Worm (Caenorhabditis elegans) whole organism, young adult: ENCODE data around the gene F57C2.4.

Experiments
- B0035.1 ChIP-seq: sonication (generic microtip); optimal IDR thresholded peaks from 2 replicates; lab custom pipeline; 2016; ENCODE audit warnings: missing genetic modification characterization, mild to moderate bottlenecking, missing compliant biosample characterization, missing genotype, missing genetic modification reagents
- C17E4.6 ChIP-seq: fragments of 200-800 bp; sonication (Bioruptor generic); IDR thresholded peaks from 2 replicates; pipeline ENCODE4 v1.3.6; 2022; ENCODE audit warnings: missing genetic modification reagents, missing genetic modification characterization, missing compliant biosample characterization
- F10E7.11 ChIP-seq: sonication (generic microtip); optimal IDR thresholded peaks from 2 replicates; lab custom pipeline; 2017; ENCODE audit warnings: mild to moderate bottlenecking, missing genetic modification characterization, moderate library complexity, missing compliant biosample characterization
- F23B12.7 ChIP-seq: sonication (generic microtip); optimal IDR thresholded peaks from 2 replicates; lab custom pipeline; 2017; ENCODE audit warnings: missing genetic modification characterization, mild to moderate bottlenecking, missing compliant biosample characterization, antibody characterized with exemption, moderate library complexity; ENCODE audit not compliant: insufficient read depth
- F52B5.7 ChIP-seq: sonication (generic microtip); optimal IDR thresholded peaks from 2 replicates; lab custom pipeline; 2016; ENCODE audit warnings: mild to moderate bottlenecking, missing genetic modification characterization, missing compliant biosample characterization
- F57C9.4 ChIP-seq: sonication (generic microtip); optimal IDR thresholded peaks from 2 replicates; lab custom pipeline; 2017; ENCODE audit warnings: mild to moderate bottlenecking, missing genetic modification characterization, missing compliant biosample characterization
- Y53F4B.3 ChIP-seq: fragments of 200-800 bp; sonication (Bioruptor generic); IDR thresholded peaks from 2 replicates; pipeline ENCODE4 v1.3.6; 2022; ENCODE audit warnings: missing genetic modification reagents, missing genetic modification characterization, missing compliant biosample characterization
- Y67H2A.10 ChIP-seq: fragments of 200-800 bp; sonication (Bioruptor generic); conservative IDR thresholded peaks from 2 replicates; pipeline ENCODE4 v1.3.6; 2022; ENCODE audit warnings: missing genetic modification reagents, missing genetic modification characterization, missing compliant biosample characterization
- Y95B8A.8 ChIP-seq: fragments of 200-800 bp; sonication (Bioruptor generic); IDR thresholded peaks from 2 replicates; pipeline ENCODE4 v1.3.6; 2022; ENCODE audit warnings: missing genetic modification reagents, missing genetic modification characterization, missing compliant biosample characterization
- ama-1 ChIP-seq, 3 experiments: fragments of 150-350 bp in 1 of 3; sonication (generic microtip) in 2 of 3; optimal IDR thresholded peaks; 2 replicates each; lab custom pipeline; 2014 to 2018; ENCODE audit warnings: missing biosample characterization in 2 of 3, missing genetic modification characterization in 2 of 3, missing genetic modification reagents in 2 of 3
- attf-3 ChIP-seq: fragments of 200-800 bp; sonication (Bioruptor generic); conservative IDR thresholded peaks from 2 replicates; pipeline ENCODE4 v1.3.6; 2022; ENCODE audit warnings: missing genetic modification reagents, missing genetic modification characterization, missing compliant biosample characterization
- attf-6 ChIP-seq: fragments of 200-800 bp; sonication (Bioruptor generic); IDR thresholded peaks from 2 replicates; pipeline ENCODE4 v1.3.6; 2022; ENCODE audit warnings: missing genetic modification reagents, missing genetic modification characterization, missing compliant biosample characterization
- bed-2 ChIP-seq: fragments of 200-800 bp; sonication (Bioruptor generic); IDR thresholded peaks from 2 replicates; pipeline ENCODE4 v1.3.6; 2022; ENCODE audit warnings: missing genetic modification reagents, missing genetic modification characterization, missing compliant biosample characterization
- cebp-1 ChIP-seq, 2 experiments: fragments of 200-800 bp in 1 of 2; sonication (Bioruptor generic) in 1 of 2; sonication (generic microtip) in 1 of 2; IDR thresholded peaks in 1 of 2; optimal IDR thresholded peaks in 1 of 2; 2 replicates each; pipeline versions ENCODE4 v1.3.6 to Lab custom; 2017 to 2022; ENCODE audit warnings: missing compliant biosample characterization in 2 of 2, missing genetic modification characterization in 2 of 2, mild to moderate bottlenecking in 1 of 2, missing genetic modification reagents in 1 of 2, moderate library complexity in 1 of 2
- cebp-2 ChIP-seq: fragments of 200-800 bp; sonication (Bioruptor generic); IDR thresholded peaks from 2 replicates; pipeline ENCODE4 v1.3.6; 2022; ENCODE audit warnings: missing genetic modification characterization, missing compliant biosample characterization
- ceh-100 ChIP-seq: fragments of 200-800 bp; sonication (Bioruptor generic); IDR thresholded peaks from 2 replicates; pipeline ENCODE4 v1.3.6; 2022; ENCODE audit warnings: missing genetic modification reagents, missing genetic modification characterization, missing compliant biosample characterization
- ceh-91 ChIP-seq: fragments of 200-800 bp; sonication (Bioruptor generic); IDR thresholded peaks from 2 replicates; pipeline ENCODE4 v1.3.6; 2022; ENCODE audit warnings: missing genetic modification reagents, missing genetic modification characterization, missing compliant biosample characterization
- die-1 ChIP-seq: sonication (generic microtip); optimal IDR thresholded peaks from 2 replicates; lab custom pipeline; 2016; ENCODE audit warnings: missing genotype, mild to moderate bottlenecking, missing genetic modification characterization, missing compliant biosample characterization
- dox-1 ChIP-seq: fragments of 200-800 bp; sonication (Bioruptor generic); IDR thresholded peaks from 2 replicates; pipeline ENCODE4 v1.3.6; 2022; ENCODE audit warnings: missing genetic modification reagents, missing genetic modification characterization, missing compliant biosample characterization
- egl-44 ChIP-seq: fragments of 200-800 bp; sonication (Bioruptor generic); IDR thresholded peaks from 2 replicates; pipeline ENCODE4 v1.3.6; 2022; ENCODE audit warnings: missing genetic modification reagents, missing genetic modification characterization, missing compliant biosample characterization
- egrh-3 ChIP-seq: fragments of 200-800 bp; sonication (Bioruptor generic); IDR thresholded peaks from 2 replicates; pipeline ENCODE4 v1.3.6; 2022; ENCODE audit warnings: missing genetic modification reagents, missing genetic modification characterization, missing compliant biosample characterization
- ekl-4 ChIP-seq: fragments of 200-800 bp; sonication (Bioruptor generic); IDR thresholded peaks from 2 replicates; pipeline ENCODE4 v1.3.6; 2022; ENCODE audit warnings: missing genetic modification reagents, missing genetic modification characterization, missing compliant biosample characterization
- gei-17 ChIP-seq: fragments of 200-800 bp; sonication (Bioruptor generic); optimal IDR thresholded peaks from 2 replicates; lab custom pipeline; 2018; ENCODE audit warnings: mild to moderate bottlenecking, missing genetic modification characterization, missing compliant biosample characterization
- hlh-12 ChIP-seq: sonication (generic microtip); optimal IDR thresholded peaks from 2 replicates; lab custom pipeline; 2016; ENCODE audit warnings: missing genetic modification characterization, missing compliant biosample characterization
- hmg-1.2 ChIP-seq: fragments of 200-800 bp; sonication (Bioruptor generic); IDR thresholded peaks from 2 replicates; pipeline ENCODE4 v1.3.6; 2022; ENCODE audit warnings: missing genetic modification reagents, missing genetic modification characterization, missing compliant biosample characterization
- hmg-20 ChIP-seq: fragments of 200-800 bp; sonication (Bioruptor generic); IDR thresholded peaks from 2 replicates; pipeline ENCODE4 v1.3.6; 2022; ENCODE audit warnings: missing genetic modification reagents, missing genetic modification characterization, missing compliant biosample characterization
- lin-26 ChIP-seq: fragments of 200-800 bp; sonication (Bioruptor generic); IDR thresholded peaks from 2 replicates; pipeline ENCODE4 v1.3.6; 2022; ENCODE audit warnings: missing genetic modification reagents, missing genetic modification characterization, missing compliant biosample characterization
- lin-35 ChIP-seq, 3 experiments: fragments of 150-350 bp in 2 of 3; sonication (generic microtip) in 1 of 3; optimal IDR thresholded peaks; 2 replicates each; lab custom pipeline; 2014 to 2018; ENCODE audit warnings: missing biosample characterization in 3 of 3, missing genetic modification characterization in 3 of 3, missing genetic modification reagents in 3 of 3
- lir-1 ChIP-seq: fragments of 200-800 bp; sonication (Bioruptor generic); conservative IDR thresholded peaks from 2 replicates; pipeline ENCODE4 v1.3.6; 2022; ENCODE audit warnings: missing genetic modification reagents, missing genetic modification characterization, missing compliant biosample characterization
- lsy-27 ChIP-seq: sonication (generic microtip); optimal IDR thresholded peaks from 2 replicates; lab custom pipeline; 2017; ENCODE audit warnings: missing genetic modification characterization, mild to moderate bottlenecking, missing compliant biosample characterization, antibody characterized with exemption, missing genotype, borderline replicate concordance; ENCODE audit not compliant: insufficient read depth
- madf-3 ChIP-seq: fragments of 200-800 bp; sonication (Bioruptor generic); IDR thresholded peaks from 2 replicates; pipeline ENCODE4 v1.3.6; 2022; ENCODE audit warnings: missing genetic modification reagents, missing genetic modification characterization, missing compliant biosample characterization
- mel-28 ChIP-seq: sonication (generic microtip); optimal IDR thresholded peaks from 2 replicates; lab custom pipeline; 2016; ENCODE audit warnings: borderline replicate concordance, mild to moderate bottlenecking, missing genetic modification characterization, missing compliant biosample characterization
- mes-4 ChIP-seq: sonication (generic microtip); optimal IDR thresholded peaks from 2 replicates; lab custom pipeline; 2016; ENCODE audit warnings: missing genotype, missing genetic modification characterization, missing compliant biosample characterization
- mxl-1 ChIP-seq: sonication (generic microtip); optimal IDR thresholded peaks from 2 replicates; lab custom pipeline; 2016; ENCODE audit warnings: missing genetic modification characterization, missing compliant biosample characterization
- nfyb-1 ChIP-seq: fragments of 200-800 bp; sonication (Bioruptor generic); IDR thresholded peaks from 2 replicates; pipeline ENCODE4 v1.3.6; 2022; ENCODE audit warnings: missing genetic modification reagents, missing genetic modification characterization, missing compliant biosample characterization
- nhr-179 ChIP-seq: sonication (generic microtip); optimal IDR thresholded peaks from 2 replicates; lab custom pipeline; 2016; ENCODE audit warnings: mild to moderate bottlenecking, missing genetic modification characterization, missing compliant biosample characterization
- repo-1 ChIP-seq: sonication (generic microtip); optimal IDR thresholded peaks from 2 replicates; lab custom pipeline; 2017; ENCODE audit warnings: mild to moderate bottlenecking, missing genetic modification characterization, missing compliant biosample characterization
- rpc-1 ChIP-seq, 2 experiments: fragments of 150-350 bp in 1 of 2; sonication (generic microtip) in 1 of 2; optimal IDR thresholded peaks; 2 replicates each; lab custom pipeline; 2014 to 2018; ENCODE audit warnings: missing biosample characterization in 1 of 2, missing genetic modification characterization in 1 of 2, missing genetic modification reagents in 1 of 2, missing genotype in 1 of 2
- sea-2 ChIP-seq: fragments of 200-800 bp; sonication (Bioruptor generic); IDR thresholded peaks from 2 replicates; pipeline ENCODE4 v1.3.6; 2022; ENCODE audit warnings: missing genetic modification characterization, missing compliant biosample characterization
- snpc-4 ChIP-seq, 5 experiments: fragments of 150-350 bp in 1 of 5; sonication (generic microtip) in 4 of 5; optimal IDR thresholded peaks; 2 replicates each; lab custom pipeline; 2014 to 2018; ENCODE audit warnings: missing genetic modification characterization in 5 of 5, missing biosample characterization in 3 of 5, antibody characterized with exemption in 2 of 5, mild to moderate bottlenecking in 2 of 5, missing compliant biosample characterization in 2 of 5, missing genotype in 2 of 5, moderate library complexity in 2 of 5, missing genetic modification reagents in 1 of 5
- unc-62 ChIP-seq: fragments of 150-350 bp; optimal IDR thresholded peaks from 2 replicates; lab custom pipeline; 2014; ENCODE audit warnings: missing biosample characterization, missing genetic modification reagents, missing genetic modification characterization
- ztf-18 ChIP-seq: sonication (generic microtip); optimal IDR thresholded peaks from 2 replicates; lab custom pipeline; 2016; ENCODE audit warnings: missing genotype, mild to moderate bottlenecking, missing genetic modification characterization, missing compliant biosample characterization
- ztf-6 ChIP-seq: fragments of 200-800 bp; sonication (Bioruptor generic); IDR thresholded peaks from 2 replicates; pipeline ENCODE4 v1.3.6; 2022; ENCODE audit warnings: missing genetic modification reagents, missing genetic modification characterization, missing compliant biosample characterization

Gene F57C2.4

DNA sequence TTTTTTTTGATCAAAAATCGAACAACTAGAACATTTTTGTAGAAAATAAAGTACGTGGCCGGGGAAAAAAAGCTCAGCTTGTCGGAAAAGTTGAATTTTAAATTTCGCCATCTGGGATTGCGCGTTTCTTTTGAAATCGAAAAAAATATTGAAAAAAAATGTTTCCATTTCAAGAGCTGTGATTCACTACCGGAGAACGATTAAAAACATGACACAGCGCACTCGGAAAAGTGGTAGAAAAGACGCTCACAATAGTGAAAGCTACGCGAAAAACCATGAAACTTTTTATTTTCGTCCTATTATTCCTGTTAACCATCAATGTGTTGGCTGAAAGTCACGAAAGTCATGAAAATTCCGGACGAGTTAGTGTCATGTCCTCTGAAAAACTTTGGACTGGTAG, 12.6 kb downstream of the F57C2.4 start, which contains the start of the genes clec-147 and C04H5.7:
clec-147 (minus strand) TSS at position 101 of the 400 bp plus-strand sequence.
C04H5.7 (plus strand) TSS at position 219 of the 400 bp plus-strand sequence.
- no peak for TF ChIP-seq lin-35 (GFP tag; optimal IDR thresholded peaks at IDR 0.05; lab: Kevin White, UChicago)
- no peak for TF ChIP-seq ceh-100
- TF ChIP-seq lin-26 (GFP tag; lab: Robert Waterston, UW): no peak
- no peak for TF ChIP-seq lir-1
- TF ChIP-seq unc-62 (GFP tag; lab: Kevin White, UChicago): no peak
- TF ChIP-seq repo-1: no peak

DNA sequence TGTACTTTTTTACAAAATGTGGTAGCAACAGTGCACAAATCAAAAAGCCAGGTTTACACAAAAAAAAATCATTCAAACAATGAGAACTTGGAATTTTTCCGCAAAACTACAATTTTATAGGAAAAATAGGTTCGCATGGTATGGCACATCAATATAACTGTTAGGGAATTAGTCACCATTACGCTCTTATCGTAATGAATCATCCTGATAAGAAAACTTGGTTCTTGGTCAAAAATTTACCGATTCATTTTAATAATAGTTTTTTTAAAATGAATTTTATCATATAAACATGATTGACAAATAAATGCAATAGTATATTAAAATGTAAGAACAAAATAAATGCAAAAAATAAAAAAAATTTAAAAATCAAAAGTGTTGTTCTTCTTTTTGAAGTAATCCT, 15.4 kb downstream of the F57C2.4 start:
- TF ChIP-seq F57C9.4 (tag; lab: Kevin White, UChicago) (no peak), C17E4.6 (no peak), ceh-91 (GFP tag; lab: Robert Waterston, UW) (no peak), nfyb-1 (no peak), F10E7.11 (tag; lab: Kevin White, UChicago) (no peak), Y53F4B.3 (no peak), madf-3 (GFP tag; lab: Robert Waterston, UW) (no peak)

ce11 chrII:14548691-14549090, 23.6 kb downstream of the F57C2.4 start, which contains the start of gene gcy-29:
Gene gcy-29 (minus strand): TSS chrII:14548791.
- TF ChIP-seq Y95B8A.8 (GFP tag; lab: Robert Waterston, UW) (no peak), sea-2 (GFP tag; lab: Robert Waterston, UW) (no peak), lsy-27 (tag; lab: Kevin White, UChicago) (no peak), nhr-179 (tag; lab: Kevin White, UChicago) (no peak), hmg-20 (GFP tag; lab: Robert Waterston, UW) (no peak), ekl-4 (GFP tag; lab: Robert Waterston, UW) (no peak), cebp-2 (no peak), Y67H2A.10 (GFP tag; lab: Robert Waterston, UW) (no peak), C17E4.6 (no peak), egl-44 (GFP tag; lab: Robert Waterston, UW) (no peak), dox-1 (no peak), ztf-6 (GFP tag; lab: Robert Waterston, UW) (no peak)

DNA sequence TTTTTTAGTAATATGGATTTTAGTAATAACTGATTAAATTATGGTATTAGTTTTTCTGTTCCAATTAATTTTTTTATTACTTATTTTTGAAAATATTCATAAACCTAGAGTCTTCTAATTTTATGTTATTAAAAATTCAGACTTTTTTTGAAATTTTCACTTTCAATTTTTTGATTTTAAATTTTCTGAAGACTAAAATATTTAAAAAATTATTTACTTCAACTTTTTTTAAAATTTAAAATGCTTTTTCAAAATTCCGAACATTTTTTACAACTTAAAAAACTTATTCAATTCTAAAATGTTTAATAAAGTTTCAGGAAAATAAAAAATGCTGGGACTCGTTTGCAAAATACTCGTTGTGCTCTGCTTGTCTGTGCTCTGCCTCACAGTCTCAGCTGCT, 25.5 kb downstream of the F57C2.4 start, which contains the start of gene nlp-41:
nlp-41 (plus strand) TSS at position 301 of the 400 bp plus-strand sequence.
- TF ChIP-seq ztf-18 (no peak), rpc-1 (optimal IDR thresholded peaks at IDR 0.05; lab: Kevin White, UChicago) (no peak), rpc-1 (tag; optimal IDR thresholded peaks at IDR 0.05; lab: Kevin White, UChicago) (no peak), ama-1 (optimal IDR thresholded peaks at IDR 0.05; lab: Kevin White, UChicago) (no peak), ama-1 (GFP tag; optimal IDR thresholded peaks at IDR 0.05; lab: Kevin White, UChicago) (no peak), mel-28 (tag; lab: Kevin White, UChicago) (no peak), snpc-4 (GFP tag; optimal IDR thresholded peaks at IDR 0.05; lab: Kevin White, UChicago) (no peak), snpc-4 (tag; optimal IDR thresholded peaks at IDR 0.05; lab: Kevin White, UChicago) (no peak), mes-4 (no peak), F23B12.7 (tag; lab: Kevin White, UChicago) (no peak), attf-3 (no peak), B0035.1 (tag; lab: Kevin White, UChicago) (no peak), hlh-12 (tag; lab: Kevin White, UChicago) (no peak), attf-6 (GFP tag; lab: Robert Waterston, UW) (no peak), egrh-3 (GFP tag; lab: Robert Waterston, UW) (no peak), F52B5.7 (tag; lab: Kevin White, UChicago) (no peak), hmg-1.2 (GFP tag; lab: Robert Waterston, UW) (no peak), die-1 (tag; lab: Kevin White, UChicago) (no peak), lir-1 (no peak), gei-17 (GFP tag; lab: Kevin White, UChicago) (no peak), mxl-1 (no peak), cebp-1 (GFP tag; IDR thresholded peaks at IDR 0.05; lab: Robert Waterston, UW) (no peak), cebp-1 (tag; optimal IDR thresholded peaks at IDR 0.05; lab: Kevin White, UChicago) (no peak), bed-2 (GFP tag; lab: Robert Waterston, UW) (no peak)
